Fruit fly (Drosophila melanogaster) whole organism, embryonic: ENCODE results near the gene Wnt6.

Source experiments
- Aef1 ChIP-seq: fragments of 200-800 bp; sonication (Bioruptor generic); IDR thresholded peaks from 3 replicates; pipeline ENCODE4 v1.3.6; 2022; ENCODE audit warnings: missing biosample characterization, missing genetic modification characterization
- Blimp-1 ChIP-seq: fragments of 200-800 bp; sonication (Bioruptor generic); optimal IDR thresholded peaks from 3 replicates; lab custom pipeline; 2018; ENCODE audit warnings: missing biosample characterization, missing genetic modification characterization, mild to moderate bottlenecking, moderate library complexity, missing genetic modification reagents
- CG12391 ChIP-seq: fragments of 200-800 bp; sonication (Bioruptor generic); optimal IDR thresholded peaks from 3 replicates; lab custom pipeline; 2018; ENCODE audit warnings: missing biosample characterization, mild to moderate bottlenecking, missing genetic modification characterization, moderate library complexity
- CG12659 ChIP-seq: fragments of 200-800 bp; sonication (Bioruptor generic); optimal IDR thresholded peaks from 3 replicates; lab custom pipeline; 2017; ENCODE audit warnings: mild to moderate bottlenecking, missing biosample characterization, missing genetic modification reagents, missing genetic modification characterization
- CG13894 ChIP-seq: fragments of 200-800 bp; sonication (Bioruptor generic); optimal IDR thresholded peaks from 3 replicates; lab custom pipeline; 2018; ENCODE audit warnings: missing biosample characterization, mild to moderate bottlenecking, missing genetic modification characterization, moderate library complexity
- CG14710 ChIP-seq: fragments of 200-800 bp; sonication (Bioruptor generic); optimal IDR thresholded peaks from 3 replicates; lab custom pipeline; 2019; ENCODE audit warnings: missing biosample characterization, mild to moderate bottlenecking, missing genetic modification characterization, moderate library complexity
- CG15073 ChIP-seq: fragments of 200-800 bp; sonication (Bioruptor generic); optimal IDR thresholded peaks from 2 replicates; lab custom pipeline; 2016; ENCODE audit warnings: missing biosample characterization, missing genetic modification characterization
- CG15269 ChIP-seq: fragments of 200-800 bp; sonication (Bioruptor generic); optimal IDR thresholded peaks from 2 replicates; lab custom pipeline; 2018; ENCODE audit warnings: missing biosample characterization, mild to moderate bottlenecking, missing genetic modification characterization, moderate library complexity
- CG34422 ChIP-seq: fragments of 200-800 bp; sonication (Bioruptor generic); IDR thresholded peaks from 3 replicates; pipeline ENCODE4 v1.3.6; 2022; ENCODE audit warnings: missing biosample characterization, missing genetic modification characterization
- CG4854 ChIP-seq: fragments of 200-800 bp; sonication (Bioruptor generic); optimal IDR thresholded peaks from 2 replicates; lab custom pipeline; 2016; ENCODE audit warnings: missing biosample characterization, missing genetic modification characterization, inconsistent platforms
- CG5245 ChIP-seq: fragments of 200-800 bp; sonication (Bioruptor generic); optimal IDR thresholded peaks from 3 replicates; lab custom pipeline; 2016; ENCODE audit warnings: missing biosample characterization, missing genetic modification characterization
- CG7357 ChIP-seq: fragments of 200-800 bp; sonication (Bioruptor generic); IDR thresholded peaks from 3 replicates; pipeline ENCODE4 v1.3.6; 2022; ENCODE audit warnings: missing biosample characterization, missing genetic modification characterization
- CG8359 ChIP-seq: fragments of 200-800 bp; sonication (Bioruptor generic); optimal IDR thresholded peaks from 2 replicates; lab custom pipeline; 2017; ENCODE audit warnings: missing biosample characterization, mild to moderate bottlenecking, missing genetic modification characterization, borderline replicate concordance
- CTCF ChIP-seq: fragments of 200-800 bp; sonication (Bioruptor generic); optimal IDR thresholded peaks from 2 replicates; lab custom pipeline; 2017; ENCODE audit warnings: missing biosample characterization, mild to moderate bottlenecking, missing genetic modification characterization, moderate library complexity
- D19A ChIP-seq: fragments of 200-800 bp; optimal IDR thresholded peaks from 3 replicates; lab custom pipeline; 2019; ENCODE audit warnings: missing biosample characterization, mild to moderate bottlenecking, missing genetic modification characterization, moderate library complexity
- Dp ChIP-seq: fragments of 200-800 bp; sonication (Bioruptor generic); optimal IDR thresholded peaks from 2 replicates; lab custom pipeline; 2018; ENCODE audit warnings: missing biosample characterization, mild to moderate bottlenecking, missing genetic modification characterization, moderate library complexity
- Hsf ChIP-seq: fragments of 200-800 bp; sonication (Bioruptor generic); optimal IDR thresholded peaks from 3 replicates; lab custom pipeline; 2016; ENCODE audit warnings: missing biosample characterization, missing genetic modification characterization
- Meics ChIP-seq: fragments of 200-800 bp; sonication (Bioruptor generic); optimal IDR thresholded peaks from 2 replicates; lab custom pipeline; 2017; ENCODE audit warnings: missing biosample characterization, mild to moderate bottlenecking, missing genetic modification characterization
- NfI ChIP-seq: fragments of 200-800 bp; sonication (Bioruptor generic); optimal IDR thresholded peaks from 3 replicates; lab custom pipeline; 2018; ENCODE audit warnings: missing biosample characterization, mild to moderate bottlenecking, missing genetic modification characterization, moderate library complexity
- Opbp ChIP-seq: fragments of 200-800 bp; sonication (Bioruptor generic); IDR thresholded peaks from 3 replicates; pipeline ENCODE4 v1.3.6; 2022; ENCODE audit warnings: missing biosample characterization, missing genetic modification characterization; ENCODE audit not compliant: partially characterized antibody
- PHDP ChIP-seq: fragments of 200-800 bp; sonication (Bioruptor generic); optimal IDR thresholded peaks from 3 replicates; lab custom pipeline; 2018; ENCODE audit warnings: missing biosample characterization, mild to moderate bottlenecking, missing genetic modification characterization, moderate library complexity
- Rx ChIP-seq: fragments of 200-800 bp; sonication (Bioruptor generic); IDR thresholded peaks from 2 replicates; pipeline ENCODE4 v1.3.6; 2022; ENCODE audit warnings: missing biosample characterization, missing genetic modification characterization
- Spps ChIP-seq: fragments of 200-800 bp; sonication (Bioruptor generic); optimal IDR thresholded peaks from 2 replicates; lab custom pipeline; 2018; ENCODE audit warnings: missing biosample characterization, mild to moderate bottlenecking, missing genetic modification characterization
- Trl ChIP-seq, 3 experiments: fragments of >200 bp in 2 of 3; fragments of 200-800 bp in 1 of 3; sonication (Bioruptor generic) in 1 of 3; optimal IDR thresholded peaks; 2 replicates in 1 of 3; 3 replicates in 2 of 3; lab custom pipeline; 2016 to 2017; ENCODE audit warnings: missing biosample characterization in 1 of 3, missing genetic modification characterization in 1 of 3
- Xbp1 ChIP-seq: fragments of 200-800 bp; sonication (Bioruptor generic); optimal IDR thresholded peaks from 3 replicates; lab custom pipeline; 2016; ENCODE audit warnings: missing biosample characterization, mild to moderate bottlenecking, missing genetic modification characterization
- az2 ChIP-seq: fragments of 200-800 bp; sonication (Bioruptor generic); optimal IDR thresholded peaks from 3 replicates; lab custom pipeline; 2016; ENCODE audit warnings: missing biosample characterization, missing genetic modification characterization
- crol ChIP-seq: fragments of 200-800 bp; sonication (Bioruptor generic); IDR thresholded peaks from 2 replicates; pipeline ENCODE4 v1.3.6; 2022; ENCODE audit warnings: missing biosample characterization, missing genetic modification characterization
- dmrt11E ChIP-seq: fragments of 200-800 bp; sonication (Bioruptor generic); optimal IDR thresholded peaks from 3 replicates; lab custom pipeline; 2018; ENCODE audit warnings: missing biosample characterization, mild to moderate bottlenecking, missing genetic modification characterization, moderate library complexity
- esg ChIP-seq: fragments of 200-800 bp; sonication (Bioruptor generic); conservative IDR thresholded peaks from 2 replicates; pipeline ENCODE4 v1.3.6; 2022; ENCODE audit warnings: missing biosample characterization, missing genetic modification characterization
- hbn ChIP-seq: fragments of 200-800 bp; sonication (Bioruptor generic); IDR thresholded peaks from 2 replicates; pipeline ENCODE4 v1.3.6; 2022; ENCODE audit warnings: missing biosample characterization, missing genetic modification characterization; ENCODE audit not compliant: partially characterized antibody
- hth ChIP-seq: fragments of >200 bp; optimal IDR thresholded peaks from 2 replicates; lab custom pipeline; 2017; ENCODE audit warnings: inconsistent platforms
- lilli ChIP-seq: fragments of 200-800 bp; sonication (Bioruptor generic); optimal IDR thresholded peaks from 3 replicates; lab custom pipeline; 2016; ENCODE audit warnings: missing biosample characterization, missing genetic modification characterization
- mam ChIP-seq: fragments of 200-800 bp; sonication (Bioruptor generic); optimal IDR thresholded peaks from 3 replicates; lab custom pipeline; 2016; ENCODE audit warnings: missing biosample characterization, missing genetic modification characterization
- seq ChIP-seq: fragments of 200-800 bp; sonication (Bioruptor generic); IDR thresholded peaks from 2 replicates; pipeline ENCODE4 v1.3.6; 2022; ENCODE audit warnings: missing biosample characterization, missing genetic modification characterization
- sima ChIP-seq: fragments of 200-800 bp; sonication (Bioruptor generic); optimal IDR thresholded peaks from 2 replicates; lab custom pipeline; 2016; ENCODE audit warnings: missing biosample characterization, missing genetic modification characterization
- slbo ChIP-seq: fragments of 200-800 bp; sonication (Bioruptor generic); IDR thresholded peaks from 2 replicates; pipeline ENCODE4 v1.3.6; 2022; ENCODE audit warnings: missing biosample characterization, missing genetic modification characterization
- ssp ChIP-seq: fragments of 200-800 bp; sonication (Bioruptor generic); IDR thresholded peaks from 2 replicates; pipeline ENCODE4 v1.3.6; 2022; ENCODE audit warnings: missing biosample characterization, missing genetic modification characterization
- trh ChIP-seq: fragments of 200-800 bp; sonication (Bioruptor generic); optimal IDR thresholded peaks from 2 replicates; lab custom pipeline; 2016; ENCODE audit warnings: missing biosample characterization, missing genetic modification characterization
- twi ChIP-seq: fragments of 200-800 bp; optimal IDR thresholded peaks from 2 replicates; lab custom pipeline; 2019; ENCODE audit warnings: missing biosample characterization, mild to moderate bottlenecking, missing genetic modification characterization, moderate library complexity
- zen2 ChIP-seq: fragments of 200-800 bp; sonication (Bioruptor generic); IDR thresholded peaks from 3 replicates; pipeline ENCODE4 v1.3.6; 2022; ENCODE audit warnings: missing biosample characterization, missing genetic modification characterization; ENCODE audit not compliant: partially characterized antibody

The Wnt6 gene

DNA sequence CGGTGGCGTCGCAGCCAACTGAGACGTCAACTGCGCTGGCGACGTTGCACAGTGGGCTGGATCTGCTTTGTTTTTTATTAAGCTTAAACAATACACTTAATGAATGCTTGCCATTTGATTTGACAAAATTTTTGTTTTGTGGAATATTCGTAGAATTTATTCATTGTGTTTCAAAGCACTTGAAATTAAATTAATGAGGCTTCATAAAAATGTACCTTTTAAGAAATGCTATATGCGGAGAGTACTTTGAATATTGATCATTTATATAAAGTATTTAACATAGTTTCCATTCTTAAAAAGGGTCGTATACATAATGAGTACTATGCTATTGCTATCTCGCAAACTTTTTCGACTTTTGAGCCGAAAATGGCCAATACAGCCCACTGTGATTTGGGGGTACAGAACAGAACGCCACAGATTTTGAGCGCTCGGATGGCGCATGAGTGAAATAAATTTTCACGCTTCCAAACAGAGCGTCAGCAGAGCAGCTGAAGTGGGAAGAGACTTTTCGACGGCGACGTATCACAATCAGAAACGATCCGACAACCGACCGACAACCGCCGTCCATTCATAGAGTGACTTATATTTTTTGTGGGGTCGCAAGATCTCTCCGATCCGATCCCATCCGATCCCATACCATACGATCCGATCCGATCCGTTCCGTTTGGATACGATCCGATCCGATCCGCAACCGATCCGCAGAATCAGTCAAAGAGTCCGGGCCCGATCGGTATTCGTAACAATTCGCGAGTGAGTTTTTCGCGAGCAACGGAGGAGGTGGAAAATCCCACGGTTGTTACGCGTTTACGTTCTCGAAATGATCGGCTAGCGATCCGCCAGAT is at the start of gene Wnt6 (continued):
- TF ChIP-seq Spps (tag; lab: Kevin White, UChicago) (no peak), D19A (tag; lab: Kevin White, UChicago) (peak; percentile 76), esg (peak; percentile 40), zen2 (GFP tag; lab: Robert Waterston, UW) (no peak), mam (peak; percentile 38), CTCF (GFP tag; lab: Kevin White, UChicago) (no peak), dmrt11E (tag; lab: Kevin White, UChicago) (peak; percentile 78), Opbp (GFP tag; lab: Robert Waterston, UW) (no peak), slbo (GFP tag; lab: Robert Waterston, UW) (peak; percentile 56), Meics (GFP tag; lab: Kevin White, UChicago) (peak; percentile 66), Trl (optimal IDR thresholded peaks at IDR 0.05; lab: Kevin White, UChicago) (no peak), Trl (GFP tag; optimal IDR thresholded peaks at IDR 0.05; lab: Kevin White, UChicago) (peak; percentile 34), crol (GFP tag; lab: Robert Waterston, UW) (no peak), sima (no peak), Dp (no peak), CG13894 (tag; lab: Kevin White, UChicago) (peak; percentile 93), ssp (GFP tag; lab: Robert Waterston, UW) (0 out of 2 replicates have a peak, but pooled peaks have one; percentile 6), lilli (GFP tag; lab: Kevin White, UChicago) (peak; percentile 75), hbn (GFP tag; lab: Robert Waterston, UW) (no peak), CG12391 (tag; lab: Kevin White, UChicago) (peak; percentile 81), Hsf (peak; percentile 30), seq (GFP tag; lab: Robert Waterston, UW) (no peak), CG12659 (GFP tag; lab: Kevin White, UChicago) (peak; percentile 68), PHDP (tag; lab: Kevin White, UChicago) (peak; percentile 75), Rx (peak; percentile 8; the same call in 1 of the 2 replicates), az2 (peak; percentile 73), Blimp-1 (GFP tag; lab: Kevin White, UChicago) (no peak), NfI (GFP tag; lab: Kevin White, UChicago) (peak; percentile 14), CG15269 (tag; lab: Kevin White, UChicago) (peak; percentile 61), CG7357 (GFP tag; lab: Robert Waterston, UW) (no peak), Aef1 (GFP tag; lab: Robert Waterston, UW) (peak; percentile 55; the same call in 2 of the 3 replicates), CG14710 (peak; percentile 43), CG8359 (GFP tag; lab: Kevin White, UChicago) (no peak), CG4854 (no peak), CG15073 (GFP tag; lab: Kevin White, UChicago) (no peak), CG34422 (GFP tag; lab: Robert Waterston, UW) (peak; percentile 14; the same call in 2 of the 3 replicates), twi (tag; lab: Kevin White, UChicago) (peak; percentile 23), Xbp1 (GFP tag; lab: Kevin White, UChicago) (peak; percentile 58), CG5245 (GFP tag; lab: Kevin White, UChicago) (no peak), hth (lab: Kevin White, UChicago) (no peak), trh (GFP tag; lab: Kevin White, UChicago) (no peak)
